Fruit fly (Drosophila melanogaster) whole organism, embryonic: ENCODE data around the gene CG1638.

ENCODE experiments used
- Abd-B ChIP-seq: fragments of 200-800 bp; sonication (Bioruptor generic); optimal IDR thresholded peaks from 2 replicates; lab custom pipeline; 2018; ENCODE audit warnings: missing biosample characterization, mild to moderate bottlenecking, missing genetic modification characterization, moderate library complexity
- Blimp-1 ChIP-seq: fragments of 200-800 bp; sonication (Bioruptor generic); optimal IDR thresholded peaks from 3 replicates; lab custom pipeline; 2018; ENCODE audit warnings: missing biosample characterization, missing genetic modification characterization, mild to moderate bottlenecking, moderate library complexity, missing genetic modification reagents
- CG10209 ChIP-seq: fragments of 200-800 bp; sonication (Bioruptor generic); optimal IDR thresholded peaks from 3 replicates; lab custom pipeline; 2017; ENCODE audit warnings: missing biosample characterization, mild to moderate bottlenecking, missing genetic modification characterization, missing genetic modification reagents
- CG10274 ChIP-seq: fragments of 200-800 bp; sonication (Bioruptor generic); optimal IDR thresholded peaks from 3 replicates; lab custom pipeline; 2017; ENCODE audit warnings: missing biosample characterization, mild to moderate bottlenecking, missing genetic modification characterization
- CG10959 ChIP-seq: fragments of 200-800 bp; sonication (Bioruptor generic); IDR thresholded peaks from 2 replicates; pipeline ENCODE4 v1.3.6; 2022; ENCODE audit warnings: missing biosample characterization, missing genetic modification characterization
- CG11560 ChIP-seq: fragments of 200-800 bp; sonication (Bioruptor generic); IDR thresholded peaks from 3 replicates; pipeline ENCODE4 v1.3.6; 2022; ENCODE audit warnings: missing biosample characterization, missing genetic modification characterization
- CG11696 ChIP-seq: fragments of 200-800 bp; sonication (Bioruptor generic); IDR thresholded peaks from 2 replicates; pipeline ENCODE4 v1.3.6; 2022; ENCODE audit warnings: missing biosample characterization, missing genetic modification characterization
- CG12219 ChIP-seq: fragments of 200-800 bp; sonication (Bioruptor generic); optimal IDR thresholded peaks from 3 replicates; lab custom pipeline; 2018; ENCODE audit warnings: missing biosample characterization, mild to moderate bottlenecking, missing genetic modification characterization
- CG12299 ChIP-seq: fragments of 200-800 bp; sonication (Bioruptor generic); optimal IDR thresholded peaks from 2 replicates; lab custom pipeline; 2018; ENCODE audit warnings: missing biosample characterization, mild to moderate bottlenecking, missing genetic modification characterization
- CG12769 ChIP-seq: fragments of 200-800 bp; sonication (Bioruptor generic); optimal IDR thresholded peaks from 2 replicates; lab custom pipeline; 2019; ENCODE audit warnings: missing biosample characterization, mild to moderate bottlenecking, missing genetic modification characterization, moderate library complexity
- CG15073 ChIP-seq: fragments of 200-800 bp; sonication (Bioruptor generic); optimal IDR thresholded peaks from 2 replicates; lab custom pipeline; 2016; ENCODE audit warnings: missing biosample characterization, missing genetic modification characterization
- CG15269 ChIP-seq: fragments of 200-800 bp; sonication (Bioruptor generic); optimal IDR thresholded peaks from 2 replicates; lab custom pipeline; 2018; ENCODE audit warnings: missing biosample characterization, mild to moderate bottlenecking, missing genetic modification characterization, moderate library complexity
- CG1529 ChIP-seq: fragments of 200-800 bp; sonication (Bioruptor generic); optimal IDR thresholded peaks from 3 replicates; lab custom pipeline; 2018; ENCODE audit warnings: missing biosample characterization, missing genetic modification characterization
- CG2712 ChIP-seq: fragments of 200-800 bp; optimal IDR thresholded peaks from 3 replicates; lab custom pipeline; 2019; ENCODE audit warnings: missing biosample characterization, mild to moderate bottlenecking, missing genetic modification characterization, moderate library complexity
- CG30403 ChIP-seq: fragments of 200-800 bp; sonication (Bioruptor generic); optimal IDR thresholded peaks from 3 replicates; lab custom pipeline; 2016; ENCODE audit warnings: missing biosample characterization, missing genetic modification characterization
- CG31441 ChIP-seq: fragments of 200-800 bp; sonication (Bioruptor generic); IDR thresholded peaks from 2 replicates; pipeline ENCODE4 v1.3.6; 2022; ENCODE audit warnings: missing biosample characterization, missing genetic modification characterization
- CG42726 ChIP-seq: fragments of 200-800 bp; sonication (Bioruptor generic); IDR thresholded peaks from 2 replicates; pipeline ENCODE4 v1.3.6; 2022; ENCODE audit warnings: missing biosample characterization, missing genetic modification characterization; ENCODE audit not compliant: partially characterized antibody
- CG4854 ChIP-seq: fragments of 200-800 bp; sonication (Bioruptor generic); optimal IDR thresholded peaks from 2 replicates; lab custom pipeline; 2016; ENCODE audit warnings: missing biosample characterization, missing genetic modification characterization, inconsistent platforms
- CG6689 ChIP-seq: fragments of 200-800 bp; sonication (Bioruptor generic); IDR thresholded peaks from 2 replicates; pipeline ENCODE4 v1.3.6; 2022; ENCODE audit warnings: missing biosample characterization, missing genetic modification characterization
- CG8388 ChIP-seq: fragments of 200-800 bp; sonication (Bioruptor generic); optimal IDR thresholded peaks from 2 replicates; lab custom pipeline; 2019; ENCODE audit warnings: missing biosample characterization, mild to moderate bottlenecking, missing genetic modification characterization, moderate library complexity
- CG9797 ChIP-seq: fragments of 200-800 bp; sonication (Bioruptor generic); optimal IDR thresholded peaks from 3 replicates; lab custom pipeline; 2018; ENCODE audit warnings: missing biosample characterization, mild to moderate bottlenecking, missing genetic modification characterization
- Dfd ChIP-seq, 2 experiments: fragments of >200 bp; optimal IDR thresholded peaks; 2 replicates each; lab custom pipeline; 2017; ENCODE audit warnings: missing biosample characterization in 2 of 2, missing genetic modification characterization in 2 of 2
- Elba2 ChIP-seq: fragments of 200-800 bp; sonication (Bioruptor generic); optimal IDR thresholded peaks from 3 replicates; lab custom pipeline; 2016; ENCODE audit warnings: missing biosample characterization, missing genetic modification characterization
- Hand ChIP-seq: fragments of 200-800 bp; sonication (Bioruptor generic); optimal IDR thresholded peaks from 2 replicates; lab custom pipeline; 2017; ENCODE audit warnings: mild to moderate bottlenecking, missing biosample characterization, missing genetic modification reagents, missing genetic modification characterization
- Myb ChIP-seq: fragments of 200-800 bp; sonication (Bioruptor generic); optimal IDR thresholded peaks from 2 replicates; lab custom pipeline; 2016; ENCODE audit warnings: missing biosample characterization, missing genetic modification characterization
- Oaz ChIP-seq: fragments of 200-800 bp; sonication (Bioruptor generic); IDR thresholded peaks from 2 replicates; pipeline ENCODE4 v1.3.6; 2022; ENCODE audit warnings: missing biosample characterization, missing genetic modification characterization
- Opbp ChIP-seq: fragments of 200-800 bp; sonication (Bioruptor generic); IDR thresholded peaks from 3 replicates; pipeline ENCODE4 v1.3.6; 2022; ENCODE audit warnings: missing biosample characterization, missing genetic modification characterization; ENCODE audit not compliant: partially characterized antibody
- Sry-δ ChIP-seq: fragments of 200-800 bp; sonication (Bioruptor generic); optimal IDR thresholded peaks from 2 replicates; lab custom pipeline; 2016; ENCODE audit warnings: missing biosample characterization, missing genetic modification characterization
- abd-A ChIP-seq: fragments of 200-800 bp; sonication (Bioruptor generic); optimal IDR thresholded peaks from 3 replicates; lab custom pipeline; 2019; ENCODE audit warnings: missing biosample characterization, mild to moderate bottlenecking, missing genetic modification characterization, moderate library complexity
- aop ChIP-seq: fragments of 200-800 bp; sonication (Bioruptor generic); IDR thresholded peaks from 2 replicates; pipeline ENCODE4 v1.3.6; 2022; ENCODE audit warnings: missing biosample characterization, missing genetic modification characterization
- bbx ChIP-seq: fragments of 200-800 bp; sonication (Bioruptor generic); IDR thresholded peaks from 2 replicates; pipeline ENCODE4 v1.3.6; 2022; ENCODE audit warnings: missing biosample characterization, missing genetic modification characterization; ENCODE audit not compliant: partially characterized antibody
- ci ChIP-seq: fragments of 200-800 bp; sonication (Bioruptor generic); IDR thresholded peaks from 3 replicates; pipeline ENCODE4 v1.3.6; 2022; ENCODE audit warnings: missing biosample characterization, missing genetic modification characterization
- esg ChIP-seq: fragments of 200-800 bp; sonication (Bioruptor generic); conservative IDR thresholded peaks from 2 replicates; pipeline ENCODE4 v1.3.6; 2022; ENCODE audit warnings: missing biosample characterization, missing genetic modification characterization
- gce ChIP-seq: fragments of 200-800 bp; sonication (Bioruptor generic); IDR thresholded peaks from 3 replicates; pipeline ENCODE4 v1.3.6; 2022; ENCODE audit warnings: missing biosample characterization, missing genetic modification characterization
- h ChIP-seq: fragments of >200 bp; optimal IDR thresholded peaks from 2 replicates; lab custom pipeline; 2017
- insv ChIP-seq, 2 experiments: fragments of 200-800 bp; sonication (Bioruptor generic); optimal IDR thresholded peaks; 3 replicates each; lab custom pipeline; 2016 to 2018; ENCODE audit warnings: missing biosample characterization in 2 of 2, missing genetic modification characterization in 2 of 2
- jing ChIP-seq: fragments of 200-800 bp; sonication (Bioruptor generic); optimal IDR thresholded peaks from 2 replicates; lab custom pipeline; 2018; ENCODE audit warnings: missing biosample characterization, mild to moderate bottlenecking, missing genetic modification characterization
- knrl ChIP-seq: fragments of 200-800 bp; sonication (Bioruptor generic); IDR thresholded peaks from 3 replicates; pipeline ENCODE4 v1.3.6; 2022; ENCODE audit warnings: missing biosample characterization, missing genetic modification characterization; ENCODE audit not compliant: partially characterized antibody
- lmd ChIP-seq: fragments of 200-800 bp; sonication (Bioruptor generic); IDR thresholded peaks from 2 replicates; pipeline ENCODE4 v1.3.6; 2022; ENCODE audit warnings: missing biosample characterization, missing genetic modification characterization
- nerfin-1 ChIP-seq: fragments of 200-800 bp; sonication (Bioruptor generic); optimal IDR thresholded peaks from 3 replicates; lab custom pipeline; 2019; ENCODE audit warnings: missing biosample characterization, mild to moderate bottlenecking, missing genetic modification characterization, moderate library complexity
- nmo ChIP-seq: fragments of 200-800 bp; sonication (Bioruptor generic); optimal IDR thresholded peaks from 2 replicates; lab custom pipeline; 2018; ENCODE audit warnings: missing biosample characterization, mild to moderate bottlenecking, missing genetic modification characterization, moderate library complexity
- pan ChIP-seq, 4 experiments: fragments of >200 bp in 3 of 4; fragments of 200-800 bp in 1 of 4; sonication (Bioruptor generic) in 1 of 4; optimal IDR thresholded peaks in 3 of 4; IDR thresholded peaks in 1 of 4; 2 replicates each; pipeline versions ENCODE4 v1.3.6 to Lab custom; 2017 to 2022; ENCODE audit warnings: missing biosample characterization in 2 of 4, missing genetic modification characterization in 2 of 4, mixed read lengths in 1 of 4
- pb ChIP-seq: fragments of 200-800 bp; sonication (Bioruptor generic); optimal IDR thresholded peaks from 3 replicates; lab custom pipeline; 2016; ENCODE audit warnings: missing biosample characterization, missing genetic modification characterization
- pho ChIP-seq: fragments of 200-800 bp; sonication (Bioruptor generic); optimal IDR thresholded peaks from 2 replicates; lab custom pipeline; 2016; ENCODE audit warnings: missing biosample characterization, missing genetic modification characterization
- prd ChIP-seq, 3 experiments: fragments of >200 bp in 2 of 3; fragments of 200-800 bp in 1 of 3; sonication (Bioruptor generic) in 1 of 3; optimal IDR thresholded peaks in 2 of 3; IDR thresholded peaks in 1 of 3; 2 replicates in 2 of 3; 3 replicates in 1 of 3; pipeline versions ENCODE4 v1.3.6 to Lab custom; 2017 to 2022; ENCODE audit warnings: missing biosample characterization in 1 of 3, missing genetic modification characterization in 1 of 3
- repo ChIP-seq: fragments of 200-800 bp; sonication (Bioruptor generic); optimal IDR thresholded peaks from 2 replicates; lab custom pipeline; 2016; ENCODE audit warnings: missing biosample characterization, missing genetic modification characterization
- slp2 ChIP-seq: fragments of 200-800 bp; sonication (Bioruptor generic); optimal IDR thresholded peaks from 2 replicates; lab custom pipeline; 2016; ENCODE audit warnings: missing biosample characterization, missing genetic modification characterization
- unc-4 ChIP-seq: fragments of 200-800 bp; sonication (Bioruptor generic); IDR thresholded peaks from 2 replicates; pipeline ENCODE4 v1.3.6; 2022; ENCODE audit warnings: missing biosample characterization, missing genetic modification characterization; ENCODE audit not compliant: partially characterized antibody

Gene CG1638

DNA sequence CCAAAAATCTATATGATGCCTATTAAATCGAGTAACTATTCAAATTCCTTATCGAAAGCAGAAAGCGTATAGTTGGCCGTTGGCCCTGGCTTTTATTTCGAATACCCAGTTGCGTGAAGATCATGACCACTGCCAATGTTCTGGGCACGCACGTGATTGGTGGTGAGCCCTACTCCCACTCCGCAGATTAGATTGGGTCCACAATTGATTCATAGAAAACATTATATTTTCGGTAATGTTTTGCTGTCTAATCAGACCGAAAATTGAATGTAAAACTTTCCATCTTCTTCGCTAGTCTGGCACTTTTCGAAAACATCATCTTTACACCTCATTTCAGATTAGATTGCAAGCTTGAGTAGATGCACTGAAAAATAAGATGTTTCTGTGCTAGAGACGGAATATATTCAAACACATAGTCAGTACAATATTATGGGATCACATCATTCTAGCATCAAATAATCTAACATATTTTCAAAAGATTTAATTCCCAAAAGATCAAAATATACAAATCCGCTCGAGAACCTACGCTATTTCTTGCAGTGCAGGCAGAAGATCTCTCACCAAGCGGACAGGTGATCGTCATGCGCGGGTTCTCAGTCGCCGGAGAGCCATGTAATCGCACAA, 2.0 kb downstream of the CG1638 start, which contains the start of gene CG1774 (continued):
- TF ChIP-seq CG11696 (GFP tag; lab: Robert Waterston, UW) (no peak), h (lab: Kevin White, UChicago) (no peak), Oaz (GFP tag; lab: Robert Waterston, UW) (peak; percentile 27; the same call in 1 of the 2 replicates), CG12769 (peak; percentile 93), jing (GFP tag; lab: Kevin White, UChicago) (no peak), Dfd (GFP tag; optimal IDR thresholded peaks at IDR 0.05; lab: Kevin White, UChicago) (no peak), Blimp-1 (GFP tag; lab: Kevin White, UChicago) (peak; percentile 68), esg (GFP tag; lab: Robert Waterston, UW) (peak; percentile 60; the same call in 1 of the 2 replicates), Hand (GFP tag; lab: Kevin White, UChicago) (peak; percentile 85), Opbp (GFP tag; lab: Robert Waterston, UW) (no peak), nerfin-1 (tag; lab: Kevin White, UChicago) (no peak), abd-A (tag; lab: Kevin White, UChicago) (no peak), CG15269 (tag; lab: Kevin White, UChicago) (peak; percentile 83), prd (optimal IDR thresholded peaks at IDR 0.05; lab: Kevin White, UChicago) (no peak), prd (GFP tag; IDR thresholded peaks at IDR 0.05; lab: Robert Waterston, UW) (peak; percentile 78), CG31441 (GFP tag; lab: Robert Waterston, UW) (peak; percentile 64), unc-4 (GFP tag; lab: Robert Waterston, UW) (no peak), lmd (GFP tag; lab: Robert Waterston, UW) (peak; percentile 81), bbx (GFP tag; lab: Robert Waterston, UW) (no peak), CG6689 (GFP tag; lab: Robert Waterston, UW) (peak; percentile 31; the same call in 1 of the 2 replicates), repo (peak; percentile 55), CG30403 (GFP tag; lab: Kevin White, UChicago) (peak; percentile 84), CG10274 (peak; percentile 47), slp2 (GFP tag; lab: Kevin White, UChicago) (peak; percentile 63), Abd-B (GFP tag; lab: Kevin White, UChicago) (no peak), pho (GFP tag; lab: Kevin White, UChicago) (peak; percentile 76), Sry-δ (GFP tag; lab: Kevin White, UChicago) (peak; percentile 45), ci (GFP tag; lab: Robert Waterston, UW) (peak; percentile 52; the same call in 1 of the 3 replicates), CG10959 (GFP tag; lab: Robert Waterston, UW) (no peak), insv (GFP tag; optimal IDR thresholded peaks at IDR 0.05; lab: Kevin White, UChicago) (no peak), knrl (GFP tag; lab: Robert Waterston, UW) (no peak), CG2712 (tag; lab: Kevin White, UChicago) (peak; percentile 76), CG12299 (tag; lab: Kevin White, UChicago) (peak; percentile 24), CG9797 (GFP tag; lab: Kevin White, UChicago) (no peak), CG12219 (GFP tag; lab: Kevin White, UChicago) (peak; percentile 66), CG11560 (tag; lab: Robert Waterston, UW) (peak; percentile 52; the same call in 1 of the 3 replicates), pan (optimal IDR thresholded peaks at IDR 0.05; lab: Kevin White, UChicago) (no peak), pan (GFP tag; optimal IDR thresholded peaks at IDR 0.05 in 1 of 2, IDR thresholded peaks at IDR 0.05 in 1 of 2) (peak in 1 of 2 experiments; percentile 80), CG4854 (GFP tag; lab: Kevin White, UChicago) (peak; percentile 66), pb (GFP tag; lab: Kevin White, UChicago) (peak; percentile 45), CG15073 (GFP tag; lab: Kevin White, UChicago) (no peak), gce (GFP tag; lab: Robert Waterston, UW) (no peak), CG42726 (GFP tag; lab: Robert Waterston, UW) (no peak), Myb (GFP tag; lab: Kevin White, UChicago) (peak; percentile 65), nmo (peak; percentile 73), aop (GFP tag; lab: Robert Waterston, UW) (no peak), CG8388 (GFP tag; lab: Kevin White, UChicago) (peak; percentile 53), CG10209 (GFP tag; lab: Kevin White, UChicago) (peak; percentile 77), Elba2 (GFP tag; lab: Kevin White, UChicago) (no peak), CG1529 (GFP tag; lab: Kevin White, UChicago) (peak; percentile 37)
